Fruit fly (Drosophila melanogaster) whole organism, embryonic: ENCODE results near the gene CG12438.

Experiments used
- Adf1 ChIP-seq: fragments of 200-800 bp; sonication (Bioruptor generic); IDR thresholded peaks from 2 replicates; pipeline ENCODE4 v1.3.6; 2022; ENCODE audit warnings: missing biosample characterization, missing genetic modification characterization
- Blimp-1 ChIP-seq: fragments of 200-800 bp; sonication (Bioruptor generic); optimal IDR thresholded peaks from 3 replicates; lab custom pipeline; 2018; ENCODE audit warnings: missing biosample characterization, missing genetic modification characterization, mild to moderate bottlenecking, moderate library complexity, missing genetic modification reagents
- CG11085 ChIP-seq: fragments of 200-800 bp; sonication (Bioruptor generic); IDR thresholded peaks from 2 replicates; pipeline ENCODE4 v1.3.6; 2022; ENCODE audit warnings: missing biosample characterization, missing genetic modification characterization
- CG11560 ChIP-seq: fragments of 200-800 bp; sonication (Bioruptor generic); IDR thresholded peaks from 3 replicates; pipeline ENCODE4 v1.3.6; 2022; ENCODE audit warnings: missing biosample characterization, missing genetic modification characterization
- CG12391 ChIP-seq: fragments of 200-800 bp; sonication (Bioruptor generic); optimal IDR thresholded peaks from 3 replicates; lab custom pipeline; 2018; ENCODE audit warnings: missing biosample characterization, mild to moderate bottlenecking, missing genetic modification characterization, moderate library complexity
- CG17359 ChIP-seq: fragments of 200-800 bp; sonication (Bioruptor generic); optimal IDR thresholded peaks from 3 replicates; lab custom pipeline; 2018; ENCODE audit warnings: missing biosample characterization, mild to moderate bottlenecking, missing genetic modification characterization, moderate library complexity
- CG31365 ChIP-seq: fragments of 200-800 bp; sonication (Bioruptor generic); optimal IDR thresholded peaks from 2 replicates; lab custom pipeline; 2018; ENCODE audit warnings: missing biosample characterization, mild to moderate bottlenecking, missing genetic modification characterization
- CG3726 ChIP-seq: fragments of 200-800 bp; sonication (Bioruptor generic); IDR thresholded peaks from 3 replicates; pipeline ENCODE4, ENCODE4 v1.3.6; 2022; ENCODE audit warnings: missing biosample characterization, missing genetic modification characterization
- CG3847 ChIP-seq: fragments of 200-800 bp; sonication (Bioruptor generic); IDR thresholded peaks from 2 replicates; pipeline ENCODE4 v1.3.6; 2022; ENCODE audit warnings: missing biosample characterization, missing genetic modification characterization
- CG6654 ChIP-seq: fragments of 200-800 bp; sonication (Bioruptor generic); optimal IDR thresholded peaks from 2 replicates; lab custom pipeline; 2017; ENCODE audit warnings: missing biosample characterization, mild to moderate bottlenecking, missing genetic modification characterization
- CHES-1-like ChIP-seq: fragments of 200-800 bp; sonication (Bioruptor generic); optimal IDR thresholded peaks from 2 replicates; lab custom pipeline; 2016; ENCODE audit warnings: missing biosample characterization, missing genetic modification characterization
- Chrac-16 ChIP-seq: fragments of 200-800 bp; sonication (Bioruptor generic); optimal IDR thresholded peaks from 3 replicates; lab custom pipeline; 2016; ENCODE audit warnings: missing biosample characterization, missing genetic modification characterization
- D19A ChIP-seq: fragments of 200-800 bp; optimal IDR thresholded peaks from 3 replicates; lab custom pipeline; 2019; ENCODE audit warnings: missing biosample characterization, mild to moderate bottlenecking, missing genetic modification characterization, moderate library complexity
- Dek ChIP-seq: fragments of 200-800 bp; sonication (Bioruptor generic); optimal IDR thresholded peaks from 3 replicates; lab custom pipeline; 2019; ENCODE audit warnings: missing biosample characterization, mild to moderate bottlenecking, missing genetic modification characterization, moderate library complexity
- Dp ChIP-seq: fragments of 200-800 bp; sonication (Bioruptor generic); optimal IDR thresholded peaks from 2 replicates; lab custom pipeline; 2018; ENCODE audit warnings: missing biosample characterization, mild to moderate bottlenecking, missing genetic modification characterization, moderate library complexity
- Elba2 ChIP-seq: fragments of 200-800 bp; sonication (Bioruptor generic); optimal IDR thresholded peaks from 3 replicates; lab custom pipeline; 2016; ENCODE audit warnings: missing biosample characterization, missing genetic modification characterization
- Fer1 ChIP-seq: fragments of 200-800 bp; sonication (Bioruptor generic); optimal IDR thresholded peaks from 2 replicates; lab custom pipeline; 2017; ENCODE audit warnings: missing biosample characterization, mild to moderate bottlenecking, missing genetic modification characterization
- Hey ChIP-seq: fragments of 200-800 bp; sonication (Bioruptor generic); optimal IDR thresholded peaks from 3 replicates; lab custom pipeline; 2018; ENCODE audit warnings: missing biosample characterization, mild to moderate bottlenecking, missing genetic modification characterization
- Hr78 ChIP-seq, 2 experiments: fragments of 200-800 bp in 1 of 2; fragments of >200 bp in 1 of 2; sonication (Bioruptor generic) in 1 of 2; optimal IDR thresholded peaks; 2 replicates each; lab custom pipeline; 2017 to 2019; ENCODE audit warnings: missing biosample characterization in 2 of 2, missing genetic modification characterization in 2 of 2, mild to moderate bottlenecking in 1 of 2, moderate library complexity in 1 of 2
- MBD-R2 ChIP-seq: fragments of 200-800 bp; sonication (Bioruptor generic); IDR thresholded peaks from 2 replicates; pipeline ENCODE4 v1.3.6; 2022; ENCODE audit warnings: missing biosample characterization, missing genetic modification characterization
- Opbp ChIP-seq: fragments of 200-800 bp; sonication (Bioruptor generic); IDR thresholded peaks from 3 replicates; pipeline ENCODE4 v1.3.6; 2022; ENCODE audit warnings: missing biosample characterization, missing genetic modification characterization; ENCODE audit not compliant: partially characterized antibody
- Sin3A ChIP-seq: fragments of >200 bp; optimal IDR thresholded peaks from 2 replicates; lab custom pipeline; 2018
- Sox100B ChIP-seq: fragments of 200-800 bp; sonication (Bioruptor generic); optimal IDR thresholded peaks from 3 replicates; lab custom pipeline; 2018; ENCODE audit warnings: missing biosample characterization, mild to moderate bottlenecking, missing genetic modification characterization
- Taf1 ChIP-seq: fragments of 200-800 bp; sonication (Bioruptor generic); IDR thresholded peaks from 2 replicates; pipeline ENCODE4 v1.3.6; 2022; ENCODE audit warnings: missing biosample characterization, missing genetic modification characterization
- ara ChIP-seq: fragments of 200-800 bp; sonication (Bioruptor generic); IDR thresholded peaks from 2 replicates; pipeline ENCODE4 v1.3.6; 2022; ENCODE audit warnings: missing biosample characterization, missing genetic modification characterization
- ase ChIP-seq: fragments of 200-800 bp; sonication (Bioruptor generic); IDR thresholded peaks from 3 replicates; pipeline ENCODE4 v1.3.6; 2022; ENCODE audit warnings: missing biosample characterization, missing genetic modification characterization
- btn ChIP-seq: fragments of 200-800 bp; sonication (Bioruptor generic); optimal IDR thresholded peaks from 2 replicates; lab custom pipeline; 2016; ENCODE audit warnings: missing biosample characterization, missing genetic modification characterization
- cato ChIP-seq: fragments of 200-800 bp; sonication (Bioruptor generic); optimal IDR thresholded peaks from 2 replicates; lab custom pipeline; 2016; ENCODE audit warnings: missing biosample characterization, missing genetic modification characterization, borderline replicate concordance
- dm ChIP-seq: fragments of 200-800 bp; sonication (Bioruptor generic); optimal IDR thresholded peaks from 3 replicates; lab custom pipeline; 2016; ENCODE audit warnings: missing biosample characterization, missing genetic modification characterization
- eve ChIP-seq, 2 experiments: fragments of >200 bp; optimal IDR thresholded peaks; 2 replicates each; lab custom pipeline; 2017; ENCODE audit warnings: missing biosample characterization in 2 of 2, missing genetic modification characterization in 2 of 2
- exex ChIP-seq: fragments of 200-800 bp; sonication (Bioruptor generic); optimal IDR thresholded peaks from 4 replicates; lab custom pipeline; 2018; ENCODE audit warnings: missing biosample characterization, mild to moderate bottlenecking, missing genetic modification characterization, moderate library complexity
- fd102C ChIP-seq: fragments of 200-800 bp; sonication (Bioruptor generic); optimal IDR thresholded peaks from 2 replicates; lab custom pipeline; 2018; ENCODE audit warnings: missing biosample characterization, mild to moderate bottlenecking, missing genetic modification characterization, moderate library complexity
- h ChIP-seq: fragments of >200 bp; optimal IDR thresholded peaks from 2 replicates; lab custom pipeline; 2017
- hkb ChIP-seq, 2 experiments: fragments of 200-800 bp in 1 of 2; fragments of >200 bp in 1 of 2; sonication (Bioruptor generic) in 1 of 2; IDR thresholded peaks in 1 of 2; optimal IDR thresholded peaks in 1 of 2; 2 replicates each; pipeline versions ENCODE4 v1.3.6 to Lab custom; 2017 to 2022; ENCODE audit warnings: missing biosample characterization in 1 of 2, missing genetic modification characterization in 1 of 2
- jing ChIP-seq: fragments of 200-800 bp; sonication (Bioruptor generic); optimal IDR thresholded peaks from 2 replicates; lab custom pipeline; 2018; ENCODE audit warnings: missing biosample characterization, mild to moderate bottlenecking, missing genetic modification characterization
- kay ChIP-seq: fragments of 200-800 bp; sonication (Bioruptor generic); optimal IDR thresholded peaks from 2 replicates; lab custom pipeline; 2016; ENCODE audit warnings: missing biosample characterization, missing genetic modification characterization
- kni ChIP-seq: fragments of 200-800 bp; sonication (Bioruptor generic); optimal IDR thresholded peaks from 3 replicates; lab custom pipeline; 2017; ENCODE audit warnings: mild to moderate bottlenecking, missing biosample characterization, missing genetic modification reagents, missing genetic modification characterization
- lmd ChIP-seq: fragments of 200-800 bp; sonication (Bioruptor generic); IDR thresholded peaks from 2 replicates; pipeline ENCODE4 v1.3.6; 2022; ENCODE audit warnings: missing biosample characterization, missing genetic modification characterization
- mam ChIP-seq: fragments of 200-800 bp; sonication (Bioruptor generic); optimal IDR thresholded peaks from 3 replicates; lab custom pipeline; 2016; ENCODE audit warnings: missing biosample characterization, missing genetic modification characterization
- nom ChIP-seq: fragments of 200-800 bp; sonication (Bioruptor generic); optimal IDR thresholded peaks from 2 replicates; lab custom pipeline; 2017; ENCODE audit warnings: missing biosample characterization, missing genetic modification characterization, mild to moderate bottlenecking, moderate library complexity, missing genetic modification reagents
- oc ChIP-seq: fragments of 200-800 bp; sonication (Bioruptor generic); optimal IDR thresholded peaks from 2 replicates; lab custom pipeline; 2018; ENCODE audit warnings: missing biosample characterization, mild to moderate bottlenecking, missing genetic modification characterization, moderate library complexity
- p53 ChIP-seq: fragments of 200-800 bp; sonication (Bioruptor generic); optimal IDR thresholded peaks from 2 replicates; lab custom pipeline; 2016; ENCODE audit warnings: missing biosample characterization, missing genetic modification characterization
- pan ChIP-seq, 4 experiments: fragments of >200 bp in 3 of 4; fragments of 200-800 bp in 1 of 4; sonication (Bioruptor generic) in 1 of 4; optimal IDR thresholded peaks in 3 of 4; IDR thresholded peaks in 1 of 4; 2 replicates each; pipeline versions ENCODE4 v1.3.6 to Lab custom; 2017 to 2022; ENCODE audit warnings: missing biosample characterization in 2 of 4, missing genetic modification characterization in 2 of 4, mixed read lengths in 1 of 4
- pnt ChIP-seq: fragments of 200-800 bp; sonication (Bioruptor generic); optimal IDR thresholded peaks from 3 replicates; lab custom pipeline; 2016; ENCODE audit warnings: missing biosample characterization, missing genetic modification characterization
- ranshi ChIP-seq: fragments of 200-800 bp; sonication (Bioruptor generic); IDR thresholded peaks from 2 replicates; pipeline ENCODE4 v1.3.6; 2022; ENCODE audit warnings: missing biosample characterization, missing genetic modification characterization
- rib ChIP-seq: fragments of 200-800 bp; sonication (Bioruptor generic); IDR thresholded peaks from 2 replicates; pipeline ENCODE4 v1.3.6; 2022; ENCODE audit warnings: missing biosample characterization, missing genetic modification characterization
- slp2 ChIP-seq: fragments of 200-800 bp; sonication (Bioruptor generic); optimal IDR thresholded peaks from 2 replicates; lab custom pipeline; 2016; ENCODE audit warnings: missing biosample characterization, missing genetic modification characterization
- sob ChIP-seq: fragments of 200-800 bp; sonication (Bioruptor generic); IDR thresholded peaks from 2 replicates; pipeline ENCODE4 v1.3.6; 2022; ENCODE audit warnings: missing biosample characterization, missing genetic modification characterization
- sug ChIP-seq: fragments of 200-800 bp; optimal IDR thresholded peaks from 2 replicates; lab custom pipeline; 2019; ENCODE audit warnings: missing biosample characterization, mild to moderate bottlenecking, missing genetic modification characterization, moderate library complexity
- toy ChIP-seq: fragments of 200-800 bp; sonication (Bioruptor generic); IDR thresholded peaks from 2 replicates; pipeline ENCODE4 v1.3.6; 2022; ENCODE audit warnings: missing biosample characterization, missing genetic modification characterization

Gene CG12438

DNA sequence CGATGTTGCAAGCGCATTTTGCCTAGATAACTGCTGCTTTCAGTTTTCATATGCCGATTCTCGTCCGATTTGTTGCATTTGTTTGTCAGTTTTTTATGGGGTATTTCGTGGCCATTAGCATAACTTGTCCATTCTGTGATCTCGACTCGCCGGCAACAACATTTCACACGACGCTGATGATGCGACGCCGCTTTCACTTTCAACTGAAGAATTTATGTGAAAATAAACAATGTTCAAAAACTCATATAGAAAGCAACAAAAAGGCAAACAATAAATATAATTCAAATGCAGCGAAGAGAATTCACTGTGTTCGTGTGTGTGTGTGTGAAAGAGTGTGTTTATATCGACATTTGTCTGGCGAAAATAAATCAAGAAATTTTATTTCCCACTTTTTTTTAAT lies 17.1 kb upstream of the CG12438 start:
- TF ChIP-seq Blimp-1 (GFP tag; lab: Kevin White, UChicago), result peak; percentile 95
- TF ChIP-seq ara, result 0 out of 2 replicates have a peak, but pooled peaks have one; percentile 24
- no peak for TF ChIP-seq ranshi (GFP tag; lab: Robert Waterston, UW)
- no peak for TF ChIP-seq ase (GFP tag; lab: Robert Waterston, UW)
- no peak for TF ChIP-seq slp2 (GFP tag; lab: Kevin White, UChicago)
- TF ChIP-seq CG11085 (GFP tag; lab: Robert Waterston, UW), result no peak
- TF ChIP-seq CG12391 (tag; lab: Kevin White, UChicago), result no peak
- no peak for TF ChIP-seq p53
- TF ChIP-seq pnt (GFP tag; lab: Kevin White, UChicago), result no peak
- no peak for TF ChIP-seq CG6654
- no peak for TF ChIP-seq sug (tag; lab: Kevin White, UChicago)
- TF ChIP-seq Taf1 (GFP tag; lab: Robert Waterston, UW), result no peak
- TF ChIP-seq eve (GFP tag; optimal IDR thresholded peaks at IDR 0.05; lab: Kevin White, UChicago), result peak in 1 of 2 experiments; percentile 74
- no peak for TF ChIP-seq CG11560
- no peak for TF ChIP-seq CG3726 (GFP tag; lab: Robert Waterston, UW)
- TF ChIP-seq, all 482 proteins: peak for 3

DNA sequence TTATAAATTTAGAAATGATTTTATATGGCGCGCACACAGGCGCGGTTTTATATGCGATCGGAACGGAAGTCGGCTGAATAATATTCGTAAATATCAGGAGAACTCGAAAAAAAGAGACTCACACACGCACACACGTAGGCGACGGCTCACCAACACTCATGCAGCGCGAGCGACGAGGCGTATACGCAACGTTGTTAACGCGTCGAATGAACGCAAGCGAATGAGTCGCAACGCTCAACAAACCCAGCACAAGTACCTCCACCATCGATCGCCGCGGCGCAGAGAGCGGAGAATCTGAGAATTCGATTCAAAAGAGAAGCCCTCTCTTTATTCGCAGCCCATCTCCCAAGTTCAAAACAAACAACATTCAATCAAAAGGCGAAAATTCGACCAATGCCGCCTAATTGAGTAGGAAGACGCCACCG lies 16.5 kb upstream of the CG12438 start:
- TF ChIP-seq mam (GFP tag; lab: Kevin White, UChicago) (peak; percentile 5), Fer1 (GFP tag; lab: Kevin White, UChicago) (peak; percentile 77), Adf1 (GFP tag; lab: Robert Waterston, UW) (peak; percentile 72), hkb (optimal IDR thresholded peaks at IDR 0.05; lab: Kevin White, UChicago) (no peak), hkb (GFP tag; IDR thresholded peaks at IDR 0.05; lab: Robert Waterston, UW) (no peak), CG17359 (tag; lab: Kevin White, UChicago) (peak; percentile 24), pan (optimal IDR thresholded peaks at IDR 0.05; lab: Kevin White, UChicago) (no peak), pan (GFP tag; optimal IDR thresholded peaks at IDR 0.05 in 1 of 2, IDR thresholded peaks at IDR 0.05 in 1 of 2) (peak in 1 of 2 experiments; percentile 35), Elba2 (GFP tag; lab: Kevin White, UChicago) (no peak), Dp (no peak), nom (peak; percentile 65), rib (GFP tag; lab: Robert Waterston, UW) (peak; percentile 88; the same call in 1 of the 2 replicates), CG3847 (peak; percentile 37), exex (tag; lab: Kevin White, UChicago) (peak; percentile 75), kay (GFP tag; lab: Kevin White, UChicago) (peak; percentile 38), oc (tag; lab: Kevin White, UChicago) (peak; percentile 25), h (lab: Kevin White, UChicago) (no peak), lmd (GFP tag; lab: Robert Waterston, UW) (no peak), Hey (tag; lab: Kevin White, UChicago) (peak; percentile 52), Chrac-16 (GFP tag; lab: Kevin White, UChicago) (no peak), jing (GFP tag; lab: Kevin White, UChicago) (no peak), Sox100B (no peak), cato (GFP tag; lab: Kevin White, UChicago) (no peak), D19A (tag; lab: Kevin White, UChicago) (peak; percentile 10), CG31365 (tag; lab: Kevin White, UChicago) (peak; percentile 33), dm (GFP tag; lab: Kevin White, UChicago) (peak; percentile 21), kni (peak; percentile 1), sob (GFP tag; lab: Robert Waterston, UW) (peak; percentile 68; the same call in 1 of the 2 replicates), Opbp (GFP tag; lab: Robert Waterston, UW) (peak; percentile 60; the same call in 1 of the 3 replicates), fd102C (GFP tag; lab: Kevin White, UChicago) (no peak), MBD-R2 (GFP tag; lab: Robert Waterston, UW) (peak; percentile 31; the same call in 1 of the 2 replicates), Sin3A (lab: Kevin White, UChicago) (no peak), Dek (tag; lab: Kevin White, UChicago) (peak; percentile 17), CHES-1-like (GFP tag; lab: Kevin White, UChicago) (peak; percentile 35), toy (GFP tag; lab: Robert Waterston, UW) (0 out of 2 replicates have a peak, but pooled peaks have one; percentile 22), btn (GFP tag; lab: Kevin White, UChicago) (no peak), Hr78 (GFP tag; optimal IDR thresholded peaks at IDR 0.05; lab: Kevin White, UChicago) (peak in 1 of 2 experiments; percentile 10)
